Worm (Caenorhabditis elegans): ENCODE data around the gene sre-30.

- TF ChIP-seq ceh-13 (GFP tag; optimal IDR thresholded peaks at IDR 0.05) (no peak), ama-1 (optimal IDR thresholded peaks at IDR 0.05) (no peak), hmbx-1 (tag; optimal IDR thresholded peaks at IDR 0.05) (no peak), B0310.2 (tag; optimal IDR thresholded peaks at IDR 0.05) (no peak), pes-1 (GFP tag; IDR thresholded peaks at IDR 0.05) (no peak), aly-1 (tag; optimal IDR thresholded peaks at IDR 0.05) (no peak), hnd-1 (tag; optimal IDR thresholded peaks at IDR 0.05) (no peak), ets-7 (tag; optimal IDR thresholded peaks at IDR 0.05) (no peak), flt-1 (GFP tag; IDR thresholded peaks at IDR 0.05) (no peak), sea-1 (GFP tag; conservative IDR thresholded peaks at IDR 0.05) (no peak), tra-4 (tag; optimal IDR thresholded peaks at IDR 0.05) (no peak), scrt-1 (GFP tag; IDR thresholded peaks at IDR 0.05) (no peak)
Measured at ce11 chrII:12387487-12387886, 18.8 kb downstream of the sre-30 start.

All from whole organism, early embryonic.